Worm (Caenorhabditis elegans) whole organism, early embryonic: Measurements from ENCODE around the gene C05C9.3.

Source experiments
- aly-1 ChIP-seq: sonication (generic microtip); optimal IDR thresholded peaks from 2 replicates; lab custom pipeline; 2016; ENCODE audit warnings: missing genetic modification characterization, missing compliant biosample characterization
- ama-1 ChIP-seq: fragments of 150-350 bp; optimal IDR thresholded peaks from 2 replicates; lab custom pipeline; 2014
- ets-7 ChIP-seq: sonication (generic microtip); optimal IDR thresholded peaks from 2 replicates; lab custom pipeline; 2016; ENCODE audit warnings: missing genotype, missing genetic modification characterization, missing compliant biosample characterization
- flt-1 ChIP-seq: fragments of 200-800 bp; sonication (Bioruptor generic); IDR thresholded peaks from 2 replicates; pipeline ENCODE4 v1.3.6; 2022; ENCODE audit warnings: missing genetic modification characterization, missing compliant biosample characterization
- hnd-1 ChIP-seq: sonication (generic microtip); optimal IDR thresholded peaks from 2 replicates; lab custom pipeline; 2016; ENCODE audit warnings: missing genetic modification characterization, missing compliant biosample characterization
- scrt-1 ChIP-seq: fragments of 200-800 bp; sonication (Bioruptor generic); IDR thresholded peaks from 2 replicates; pipeline ENCODE4 v1.3.6; 2022; ENCODE audit warnings: missing genetic modification characterization, missing compliant biosample characterization
- tbx-37 ChIP-seq: fragments of 200-800 bp; sonication (Bioruptor generic); conservative IDR thresholded peaks from 2 replicates; pipeline ENCODE4 v1.3.6; 2022; ENCODE audit warnings: missing genetic modification reagents, missing genetic modification characterization, missing compliant biosample characterization

- TF ChIP-seq ama-1 (lab: Kevin White, UChicago) (no peak), scrt-1 (no peak), aly-1 (tag; lab: Kevin White, UChicago) (no peak), flt-1 (no peak), hnd-1 (tag; lab: Kevin White, UChicago) (no peak), tbx-37 (no peak), ets-7 (tag; lab: Kevin White, UChicago) (no peak)
Measured at ce11 chrX:11190443-11190842, 37.8 kb upstream of the C05C9.3 start.
